Worm (Caenorhabditis elegans) whole organism, L2 larva: ENCODE data around the gene rhy-1.

ENCODE experiments used
- R02D3.7 ChIP-seq: fragments of 150-350 bp; optimal IDR thresholded peaks from 2 replicates; lab custom pipeline; 2014; ENCODE audit warnings: missing biosample characterization, missing genetic modification characterization
- Y55F3AM.14 ChIP-seq: fragments of 200-800 bp; sonication (Bioruptor generic); optimal IDR thresholded peaks from 2 replicates; lab custom pipeline; 2018; ENCODE audit warnings: mild to moderate bottlenecking, missing genetic modification characterization, missing compliant biosample characterization
- ZK546.5 ChIP-seq: sonication (generic microtip); optimal IDR thresholded peaks from 2 replicates; lab custom pipeline; 2017; ENCODE audit warnings: missing biosample characterization, missing genetic modification characterization
- aly-2 ChIP-seq: fragments of 150-350 bp; optimal IDR thresholded peaks from 2 replicates; lab custom pipeline; 2014; ENCODE audit warnings: missing biosample characterization, missing genetic modification characterization
- ceh-82 ChIP-seq: fragments of 150-350 bp; optimal IDR thresholded peaks from 2 replicates; lab custom pipeline; 2014; ENCODE audit warnings: missing biosample characterization, missing genetic modification characterization
- dmd-4 ChIP-seq: sonication (generic microtip); optimal IDR thresholded peaks from 2 replicates; lab custom pipeline; 2017; ENCODE audit warnings: missing biosample characterization, missing genetic modification characterization
- egl-27 ChIP-seq: sonication (generic microtip); optimal IDR thresholded peaks from 3 replicates; lab custom pipeline; 2017; ENCODE audit warnings: missing biosample characterization, missing genetic modification reagents, missing genetic modification characterization
- elt-3 ChIP-seq: sonication (generic microtip); optimal IDR thresholded peaks from 2 replicates; lab custom pipeline; 2017; ENCODE audit warnings: missing biosample characterization, missing genetic modification characterization
- fos-1 ChIP-seq: fragments of 150-350 bp; optimal IDR thresholded peaks from 2 replicates; lab custom pipeline; 2014; ENCODE audit warnings: missing biosample characterization, missing genetic modification characterization
- lin-11 ChIP-seq: fragments of 150-350 bp; sonication (generic microtip); optimal IDR thresholded peaks from 2 replicates; lab custom pipeline; 2014; ENCODE audit warnings: missing biosample characterization, missing genetic modification characterization, inconsistent platforms, mixed read lengths
- lin-39 ChIP-seq: fragments of 150-350 bp; optimal IDR thresholded peaks from 2 replicates; lab custom pipeline; 2014; ENCODE audit warnings: missing biosample characterization, missing genetic modification reagents, missing genetic modification characterization
- mbf-1 ChIP-seq: sonication (generic microtip); optimal IDR thresholded peaks from 2 replicates; lab custom pipeline; 2017; ENCODE audit warnings: missing biosample characterization, missing genetic modification characterization
- mdl-1 ChIP-seq, 2 experiments: fragments of 150-350 bp in 1 of 2; sonication (generic microtip) in 1 of 2; optimal IDR thresholded peaks; 2 replicates each; lab custom pipeline; 2017; ENCODE audit warnings: missing biosample characterization in 2 of 2, missing genetic modification characterization in 2 of 2
- nhr-11 ChIP-seq: fragments of 150-350 bp; optimal IDR thresholded peaks from 2 replicates; lab custom pipeline; 2014; ENCODE audit warnings: missing biosample characterization, missing genetic modification characterization
- nhr-129 ChIP-seq: fragments of 150-350 bp; optimal IDR thresholded peaks from 2 replicates; lab custom pipeline; 2014; ENCODE audit warnings: missing biosample characterization, missing genetic modification characterization
- nhr-21 ChIP-seq: fragments of 150-350 bp; optimal IDR thresholded peaks from 2 replicates; lab custom pipeline; 2014; ENCODE audit warnings: missing biosample characterization, missing genetic modification characterization
- nhr-23 ChIP-seq: fragments of 150-350 bp; optimal IDR thresholded peaks from 2 replicates; lab custom pipeline; 2014; ENCODE audit warnings: missing biosample characterization, missing genetic modification reagents, missing genetic modification characterization
- nhr-237 ChIP-seq: fragments of 150-350 bp; optimal IDR thresholded peaks from 2 replicates; lab custom pipeline; 2014; ENCODE audit warnings: missing biosample characterization, missing genetic modification characterization
- nhr-25 ChIP-seq: fragments of 150-350 bp; sonication (generic microtip); optimal IDR thresholded peaks from 3 replicates; lab custom pipeline; 2014; ENCODE audit warnings: missing biosample characterization, missing genetic modification characterization
- nhr-6 ChIP-seq: fragments of 150-350 bp; optimal IDR thresholded peaks from 2 replicates; lab custom pipeline; 2014; ENCODE audit warnings: missing biosample characterization, missing genetic modification characterization
- nhr-77 ChIP-seq: fragments of 150-350 bp; optimal IDR thresholded peaks from 2 replicates; lab custom pipeline; 2014; ENCODE audit warnings: missing biosample characterization, missing genetic modification characterization
- peb-1 ChIP-seq: fragments of 150-350 bp; optimal IDR thresholded peaks from 2 replicates; lab custom pipeline; 2014; ENCODE audit warnings: missing biosample characterization, missing genetic modification characterization
- sma-3 ChIP-seq: sonication (generic microtip); optimal IDR thresholded peaks from 2 replicates; lab custom pipeline; 2016; ENCODE audit warnings: missing genetic modification reagents, missing genetic modification characterization, missing compliant biosample characterization
- sma-9 ChIP-seq, 2 experiments: fragments of 150-350 bp in 1 of 2; sonication (generic microtip) in 1 of 2; optimal IDR thresholded peaks; 2 replicates each; lab custom pipeline; 2014 to 2016; ENCODE audit warnings: missing genetic modification characterization in 2 of 2, mild to moderate bottlenecking in 1 of 2, missing biosample characterization in 1 of 2, missing compliant biosample characterization in 1 of 2, missing genetic modification reagents in 1 of 2, moderate library complexity in 1 of 2
- snpc-4 ChIP-seq: fragments of 150-350 bp; optimal IDR thresholded peaks from 2 replicates; lab custom pipeline; 2014; ENCODE audit warnings: missing biosample characterization, missing genetic modification characterization
- unc-55 ChIP-seq: fragments of 150-350 bp; sonication (generic microtip); optimal IDR thresholded peaks from 3 replicates; lab custom pipeline; 2014; ENCODE audit warnings: missing biosample characterization, missing genetic modification reagents, missing genetic modification characterization
- unc-62 ChIP-seq: fragments of 150-350 bp; optimal IDR thresholded peaks from 2 replicates; lab custom pipeline; 2014; ENCODE audit warnings: missing biosample characterization, missing genetic modification reagents, missing genetic modification characterization
- zag-1 ChIP-seq: fragments of 150-350 bp; optimal IDR thresholded peaks from 2 replicates; lab custom pipeline; 2014; ENCODE audit warnings: missing biosample characterization, missing genetic modification characterization
- ztf-1 ChIP-seq: fragments of 200-800 bp; sonication (Bioruptor generic); conservative IDR thresholded peaks from 2 replicates; pipeline ENCODE4 v1.3.6; 2022; ENCODE audit warnings: missing genetic modification characterization, missing compliant biosample characterization
- ztf-11 ChIP-seq: sonication (generic microtip); optimal IDR thresholded peaks from 2 replicates; lab custom pipeline; 2017; ENCODE audit warnings: missing biosample characterization, missing genetic modification characterization
- ztf-4 ChIP-seq: fragments of 150-350 bp; optimal IDR thresholded peaks from 2 replicates; lab custom pipeline; 2014; ENCODE audit warnings: missing biosample characterization, missing genetic modification characterization

Gene rhy-1

ce11 chrII:9178811-9179210, 17.6 kb downstream of the rhy-1 start:
- TF ChIP-seq snpc-4 (tag; lab: Kevin White, UChicago) (no peak), zag-1 (no peak), unc-55 (no peak), sma-9 (GFP tag; optimal IDR thresholded peaks at IDR 0.05; lab: Kevin White, UChicago) (no peak), sma-9 (tag; optimal IDR thresholded peaks at IDR 0.05; lab: Kevin White, UChicago) (no peak), sma-3 (GFP tag; lab: Kevin White, UChicago) (no peak), ceh-82 (tag; lab: Kevin White, UChicago) (no peak), ztf-1 (no peak), R02D3.7 (tag; lab: Kevin White, UChicago) (no peak), nhr-129 (tag; lab: Kevin White, UChicago) (no peak), lin-11 (tag; lab: Kevin White, UChicago) (no peak), nhr-237 (no peak), ztf-11 (tag; lab: Kevin White, UChicago) (no peak), dmd-4 (tag; lab: Kevin White, UChicago) (no peak), ZK546.5 (tag; lab: Kevin White, UChicago) (no peak), egl-27 (no peak), fos-1 (no peak), Y55F3AM.14 (GFP tag; lab: Kevin White, UChicago) (no peak), mbf-1 (tag; lab: Kevin White, UChicago) (no peak), unc-62 (GFP tag; lab: Kevin White, UChicago) (no peak)

- TF ChIP-seq peb-1 (tag; lab: Kevin White, UChicago) (no peak), fos-1 (peak; percentile 92)
- TF ChIP-seq, all 48 proteins: peak for 1
These were observed 20.0 kb downstream of the rhy-1 start for ce11 chrII:9181155-9181554.

DNA sequence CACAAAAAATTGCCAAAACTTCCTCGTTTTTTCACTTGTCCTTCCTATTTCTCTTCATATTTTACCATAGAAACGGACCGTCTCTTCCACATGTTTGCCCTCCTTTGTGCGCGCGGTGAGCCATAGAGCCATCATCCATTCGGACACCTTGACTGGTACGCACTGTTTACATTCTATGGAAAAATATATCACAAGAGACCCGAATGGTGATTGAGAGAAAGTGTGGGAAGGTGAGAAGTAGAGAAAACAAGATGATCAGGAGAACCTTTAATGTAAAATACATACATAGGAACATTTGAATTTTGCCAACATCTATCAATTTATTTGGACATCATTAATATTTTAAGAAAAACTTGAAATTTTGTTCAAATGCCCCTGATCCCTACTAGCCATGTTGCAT, 24.7 kb downstream of the rhy-1 start:
- no peak for TF ChIP-seq ztf-4 (tag; lab: Kevin White, UChicago)
- no peak for TF ChIP-seq nhr-6 (tag; lab: Kevin White, UChicago)
- no peak for TF ChIP-seq ZK546.5 (tag; lab: Kevin White, UChicago)
- no peak for TF ChIP-seq nhr-129 (tag; lab: Kevin White, UChicago)
- TF ChIP-seq unc-62 (GFP tag; lab: Kevin White, UChicago): no peak
- no peak for TF ChIP-seq nhr-23
- TF ChIP-seq mdl-1 (tag; optimal IDR thresholded peaks at IDR 0.05; lab: Kevin White, UChicago): no peak
- no peak for TF ChIP-seq nhr-237
- TF ChIP-seq R02D3.7 (tag; lab: Kevin White, UChicago): no peak
- no peak for TF ChIP-seq sma-9 (GFP tag; optimal IDR thresholded peaks at IDR 0.05; lab: Kevin White, UChicago)
- TF ChIP-seq sma-9 (tag; optimal IDR thresholded peaks at IDR 0.05; lab: Kevin White, UChicago): no peak
- no peak for TF ChIP-seq nhr-11 (tag; lab: Kevin White, UChicago)
- TF ChIP-seq nhr-77 (tag; lab: Kevin White, UChicago): no peak
- TF ChIP-seq nhr-21 (tag; lab: Kevin White, UChicago): no peak
- TF ChIP-seq ceh-82 (tag; lab: Kevin White, UChicago): no peak
- TF ChIP-seq lin-39 (tag; lab: Kevin White, UChicago): no peak
- TF ChIP-seq, all 48 proteins: peak for 0

DNA sequence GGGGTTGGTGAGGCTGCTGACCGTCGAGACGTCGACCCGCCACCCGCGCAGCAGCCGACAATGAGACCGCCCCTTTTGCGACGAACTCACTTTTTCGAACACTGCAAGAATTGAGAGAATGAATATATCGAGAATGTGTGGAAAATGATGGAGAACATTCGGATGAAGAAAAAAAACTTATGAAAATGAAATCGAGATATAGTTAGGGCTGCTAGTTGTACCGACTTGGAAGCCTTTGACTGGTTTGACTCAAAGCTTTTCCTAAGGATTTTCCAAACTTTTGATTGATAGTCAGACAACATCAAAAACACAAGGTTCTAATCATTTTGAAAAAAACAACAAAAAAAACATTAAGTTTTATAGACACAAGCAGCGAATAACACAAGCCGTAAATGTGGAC, 27.2 kb downstream of the rhy-1 start, which contains the start of gene sym-2:
Gene sym-2, minus strand, starts transcription at position 101 of the 400 bp plus-strand sequence.
- TF ChIP-seq aly-2 (tag; lab: Kevin White, UChicago) (no peak), nhr-25 (no peak), ZK546.5 (tag; lab: Kevin White, UChicago) (no peak), lin-11 (tag; lab: Kevin White, UChicago) (no peak), elt-3 (no peak), ztf-4 (tag; lab: Kevin White, UChicago) (no peak), nhr-23 (no peak), egl-27 (no peak), ceh-82 (tag; lab: Kevin White, UChicago) (no peak), sma-9 (GFP tag; optimal IDR thresholded peaks at IDR 0.05; lab: Kevin White, UChicago) (no peak), sma-9 (tag; optimal IDR thresholded peaks at IDR 0.05; lab: Kevin White, UChicago) (no peak)
- TF ChIP-seq, all 48 proteins: peak for 0

DNA sequence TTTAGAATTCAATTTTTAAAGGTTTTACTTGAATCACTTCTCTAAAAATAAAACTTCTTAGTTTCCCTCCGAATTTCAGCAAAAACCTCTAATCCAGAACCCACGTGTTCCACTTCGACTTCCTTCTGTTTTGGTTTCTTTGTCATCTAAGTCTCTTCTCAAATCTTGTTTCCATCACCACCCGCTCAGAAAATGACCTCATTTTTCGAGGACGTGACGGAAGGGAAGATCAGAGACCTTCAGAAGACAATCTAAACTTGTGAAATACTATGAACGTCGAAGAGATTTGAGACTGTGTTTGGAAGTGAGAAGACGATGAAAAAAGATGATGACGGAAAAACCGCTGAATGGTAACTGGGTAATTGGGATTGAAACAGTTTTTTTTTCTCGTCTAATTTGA, 28.5 kb downstream of the rhy-1 start:
- TF ChIP-seq sma-9 (GFP tag; optimal IDR thresholded peaks at IDR 0.05; lab: Kevin White, UChicago) (peak; percentile 5), sma-9 (tag; optimal IDR thresholded peaks at IDR 0.05; lab: Kevin White, UChicago) (no peak), nhr-25 (peak; percentile 68), nhr-11 (tag; lab: Kevin White, UChicago) (no peak), egl-27 (peak; percentile 15)
